Fruit fly (Drosophila melanogaster): ENCODE results near the gene CG46280.

CG46280 gene

DNA sequence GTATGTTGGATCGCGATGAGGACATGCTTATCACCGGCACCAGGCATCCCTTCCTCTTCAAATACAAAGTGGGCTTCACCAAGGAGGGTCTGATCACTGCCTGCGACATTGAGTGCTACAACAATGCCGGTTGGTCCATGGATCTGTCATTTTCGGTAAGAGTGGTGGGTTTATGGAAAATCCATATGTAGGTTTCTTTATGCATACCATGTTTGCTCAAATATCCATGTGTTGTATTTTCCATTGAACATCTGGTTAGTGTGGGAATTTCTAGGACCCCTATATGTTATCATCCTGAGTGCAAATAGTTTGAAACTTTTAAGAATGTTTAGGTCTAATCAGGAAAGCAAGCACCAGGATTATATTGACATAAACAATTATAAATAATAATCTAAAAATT lies 5.6 kb upstream of the CG46280 start:
- TF ChIP-seq Vsx2 (GFP tag; optimal IDR thresholded peaks at IDR 0.05; ENCODE audit: partially characterized antibody) (no peak), Sp1 (GFP tag; optimal IDR thresholded peaks at IDR 0.05) (no peak), dl (GFP tag; optimal IDR thresholded peaks at IDR 0.05; ENCODE audit: insufficient read depth in 1 of 2, partially characterized antibody in 2 of 2) (no peak), Myc (optimal IDR thresholded peaks at IDR 0.05) (no peak), Mio (GFP tag; optimal IDR thresholded peaks at IDR 0.05) (no peak), CrebA (GFP tag; optimal IDR thresholded peaks at IDR 0.05; ENCODE audit: borderline replicate concordance) (no peak), ey (GFP tag; optimal IDR thresholded peaks at IDR 0.05) (no peak), dmrt93B (GFP tag; optimal IDR thresholded peaks at IDR 0.05) (no peak), Hnf4 (GFP tag; optimal IDR thresholded peaks at IDR 0.05) (no peak), CG32264 (GFP tag; optimal IDR thresholded peaks at IDR 0.05) (no peak), Hr83 (GFP tag; optimal IDR thresholded peaks at IDR 0.05; ENCODE audit: poor library complexity, severe bottlenecking) (no peak), sv (GFP tag; optimal IDR thresholded peaks at IDR 0.05) (no peak), lola (GFP tag; optimal IDR thresholded peaks at IDR 0.05) (no peak), h (GFP tag; optimal IDR thresholded peaks at IDR 0.05) (no peak), CG9705 (GFP tag; optimal IDR thresholded peaks at IDR 0.05) (no peak), Rel (GFP tag; optimal IDR thresholded peaks at IDR 0.05) (no peak), Rel (tag; optimal IDR thresholded peaks at IDR 0.05) (no peak), tai (GFP tag; optimal IDR thresholded peaks at IDR 0.05) (no peak), HLH106 (tag; optimal IDR thresholded peaks at IDR 0.05) (no peak), foxo (GFP tag; optimal IDR thresholded peaks at IDR 0.05) (no peak)

dm6 chr3R:13033670-13034069 lies 3.2 kb upstream of the CG46280 start:
- TF ChIP-seq Vsx2 (GFP tag; optimal IDR thresholded peaks at IDR 0.05; ENCODE audit: partially characterized antibody) (no peak), psq (GFP tag; optimal IDR thresholded peaks at IDR 0.05) (no peak), sv (GFP tag; optimal IDR thresholded peaks at IDR 0.05) (no peak), h (GFP tag; optimal IDR thresholded peaks at IDR 0.05) (no peak), br (GFP tag; optimal IDR thresholded peaks at IDR 0.05) (no peak), woc (GFP tag; optimal IDR thresholded peaks at IDR 0.05) (no peak), fru (GFP tag; optimal IDR thresholded peaks at IDR 0.05) (no peak), ey (GFP tag; optimal IDR thresholded peaks at IDR 0.05) (no peak), Sp1 (GFP tag; optimal IDR thresholded peaks at IDR 0.05) (no peak)

- TF ChIP-seq rgr (GFP tag; optimal IDR thresholded peaks at IDR 0.05), result no peak
- peak in 1 of 2 experiments; percentile 16 for TF ChIP-seq foxo (GFP tag; optimal IDR thresholded peaks at IDR 0.05)
- peak; percentile 39 for TF ChIP-seq Hr83 (GFP tag; optimal IDR thresholded peaks at IDR 0.05; ENCODE audit: poor library complexity, severe bottlenecking)
- no peak for TF ChIP-seq h (GFP tag; optimal IDR thresholded peaks at IDR 0.05)
- peak; percentile 15 for TF ChIP-seq br (GFP tag; optimal IDR thresholded peaks at IDR 0.05)
These were observed 2.6 kb upstream of the CG46280 start for dm6 chr3R:13032975-13033445.

DNA sequence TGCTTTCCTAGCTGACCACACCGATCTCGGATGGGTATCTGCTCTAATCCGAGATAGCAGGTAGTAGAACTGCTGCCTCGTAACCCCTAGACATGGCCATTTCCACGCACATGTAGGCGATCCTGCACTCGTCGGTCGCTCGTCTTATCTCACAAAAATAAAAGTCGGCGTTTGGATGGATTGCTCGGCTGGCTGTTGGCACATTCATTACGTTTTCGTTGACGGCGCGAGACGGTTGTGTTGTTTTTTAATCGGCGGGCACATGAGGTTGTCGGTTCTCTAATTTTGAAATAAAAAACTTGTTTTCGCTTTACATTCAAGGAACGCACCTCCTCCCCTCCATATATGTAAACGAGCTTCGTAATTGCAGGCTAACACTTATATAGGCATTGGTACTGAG lies 1.9 kb upstream of the CG46280 start, which contains the start of gene ry:
ry (plus strand) TSS at position 206 of the 400 bp plus-strand sequence.
- no peak for TF ChIP-seq Rel (GFP tag; optimal IDR thresholded peaks at IDR 0.05)
- TF ChIP-seq Rel (tag; optimal IDR thresholded peaks at IDR 0.05), result peak; percentile 11
- no peak for TF ChIP-seq brk (GFP tag; optimal IDR thresholded peaks at IDR 0.05)

DNA sequence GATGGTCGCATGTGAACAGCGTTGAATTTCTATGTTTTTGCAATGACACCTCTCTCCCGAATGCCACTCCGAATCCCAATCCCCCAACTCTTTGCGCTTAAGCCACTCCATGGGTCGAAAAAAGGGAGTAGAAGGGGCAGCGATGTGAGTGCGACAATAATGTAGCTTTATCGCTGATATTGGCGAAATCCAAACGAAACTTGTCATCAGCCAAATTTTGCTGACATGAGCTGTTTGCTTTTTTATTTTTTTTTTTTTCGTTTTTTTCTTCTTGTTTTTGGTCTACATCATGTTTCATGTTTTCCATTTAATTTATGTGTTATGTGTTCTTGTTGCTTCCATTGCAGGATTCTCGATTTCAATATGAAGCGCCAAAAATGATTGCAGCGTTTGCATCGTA lies 11.5 kb downstream of the CG46280 start:
- TF ChIP-seq CG9705 (GFP tag; optimal IDR thresholded peaks at IDR 0.05) (no peak), usp (GFP tag; optimal IDR thresholded peaks at IDR 0.05) (no peak), GATAd (GFP tag; optimal IDR thresholded peaks at IDR 0.05) (no peak), jim (GFP tag; optimal IDR thresholded peaks at IDR 0.05) (no peak), woc (GFP tag; optimal IDR thresholded peaks at IDR 0.05) (no peak), pan (optimal IDR thresholded peaks at IDR 0.05) (no peak), br (GFP tag; optimal IDR thresholded peaks at IDR 0.05) (no peak), HLH106 (tag; optimal IDR thresholded peaks at IDR 0.05) (no peak), dmrt93B (GFP tag; optimal IDR thresholded peaks at IDR 0.05) (no peak), ey (GFP tag; optimal IDR thresholded peaks at IDR 0.05) (no peak), Abd-B (GFP tag; optimal IDR thresholded peaks at IDR 0.05) (no peak), OdsH (GFP tag; optimal IDR thresholded peaks at IDR 0.05) (no peak), rgr (GFP tag; optimal IDR thresholded peaks at IDR 0.05) (no peak), Dfd (GFP tag; optimal IDR thresholded peaks at IDR 0.05) (no peak), fru (GFP tag; optimal IDR thresholded peaks at IDR 0.05) (no peak), Hnf4 (GFP tag; optimal IDR thresholded peaks at IDR 0.05) (no peak), Dif (GFP tag; optimal IDR thresholded peaks at IDR 0.05; ENCODE audit: partially characterized antibody) (no peak)

Measured in whole organism, wandering third instar larva.